Fruit fly (Drosophila melanogaster): ENCODE measurements around the gene RanBP3.

dm6 chr3R:23786768-23787631, 34.4 kb upstream of the RanBP3 start:
- TF ChIP-seq gem (tag; optimal IDR thresholded peaks at IDR 0.05) (no peak), CG14050 (GFP tag; IDR thresholded peaks at IDR 0.05) (no peak), Sox102F (GFP tag; optimal IDR thresholded peaks at IDR 0.05) (no peak), CG8281 (tag; optimal IDR thresholded peaks at IDR 0.05) (no peak), CG3847 (GFP tag; IDR thresholded peaks at IDR 0.05) (no peak), slbo (GFP tag; IDR thresholded peaks at IDR 0.05) (no peak)
